Worm (Caenorhabditis elegans) whole organism, L2 larva: ENCODE results near the gene dhhc-5.

Experiments used
- ama-1 ChIP-seq: fragments of 150-350 bp; optimal IDR thresholded peaks from 2 replicates; lab custom pipeline; 2018; ENCODE audit warnings: inconsistent platforms
- blmp-1 ChIP-seq: sonication (generic microtip); optimal IDR thresholded peaks from 2 replicates; lab custom pipeline; 2017; ENCODE audit warnings: missing genetic modification characterization, mild to moderate bottlenecking, missing compliant biosample characterization, antibody characterized with exemption, moderate library complexity; ENCODE audit not compliant: insufficient read depth
- elt-3 ChIP-seq: sonication (generic microtip); optimal IDR thresholded peaks from 2 replicates; lab custom pipeline; 2017; ENCODE audit warnings: missing biosample characterization, missing genetic modification characterization
- fos-1 ChIP-seq: fragments of 150-350 bp; optimal IDR thresholded peaks from 2 replicates; lab custom pipeline; 2014; ENCODE audit warnings: missing biosample characterization, missing genetic modification characterization
- lsy-2 ChIP-seq, 2 experiments: fragments of 150-350 bp in 1 of 2; sonication (generic microtip) in 1 of 2; optimal IDR thresholded peaks; 2 replicates each; lab custom pipeline; 2014 to 2017; ENCODE audit warnings: missing biosample characterization in 2 of 2, missing genetic modification characterization in 2 of 2
- mab-5 ChIP-seq: fragments of 150-350 bp; optimal IDR thresholded peaks from 2 replicates; lab custom pipeline; 2014; ENCODE audit warnings: missing biosample characterization, missing genetic modification characterization
- snpc-4 ChIP-seq: fragments of 150-350 bp; optimal IDR thresholded peaks from 2 replicates; lab custom pipeline; 2014; ENCODE audit warnings: missing biosample characterization, missing genetic modification characterization
- unc-62 ChIP-seq: fragments of 150-350 bp; optimal IDR thresholded peaks from 2 replicates; lab custom pipeline; 2014; ENCODE audit warnings: missing biosample characterization, missing genetic modification reagents, missing genetic modification characterization

- TF ChIP-seq snpc-4 (tag; lab: Kevin White, UChicago) (no peak), elt-3 (no peak), ama-1 (no peak), lsy-2 (tag; optimal IDR thresholded peaks at IDR 0.05; lab: Kevin White, UChicago) (peak in 1 of 2 experiments; percentile 56), mab-5 (tag; lab: Kevin White, UChicago) (no peak), fos-1 (tag; lab: Kevin White, UChicago) (no peak), blmp-1 (no peak), unc-62 (GFP tag; lab: Kevin White, UChicago) (no peak)
These were observed 40.4 kb upstream of the dhhc-5 start, which contains the start of the genes brd-1 and K04C2.2 for ce11 chrIII:6888999-6889824.
